Worm (Caenorhabditis elegans) whole organism, L4 larva: ENCODE data around the gene efa-6.
A peak's percentile ranks its signal among the peaks of the same experiment; 100 is the strongest.

Experiments
- F37D6.2 ChIP-seq: sonication (generic microtip); optimal IDR thresholded peaks from 2 replicates; lab custom pipeline; 2016; ENCODE audit warnings: mild to moderate bottlenecking, missing genetic modification characterization, missing compliant biosample characterization
- F44E2.7 ChIP-seq: fragments of 200-800 bp; sonication (Bioruptor generic); IDR thresholded peaks from 2 replicates; pipeline ENCODE4 v2.1.2; 2022; ENCODE audit warnings: missing genetic modification characterization, missing compliant biosample characterization
- T26A8.4 ChIP-seq: fragments of 200-800 bp; sonication (Bioruptor generic); IDR thresholded peaks from 2 replicates; pipeline ENCODE4 v1.3.6; 2022; ENCODE audit warnings: missing genetic modification characterization, missing compliant biosample characterization
- Y75B8A.6 ChIP-seq: fragments of 200-800 bp; sonication (Bioruptor generic); IDR thresholded peaks from 2 replicates; pipeline ENCODE4 v1.3.6; 2022; ENCODE audit warnings: missing genetic modification reagents, missing genetic modification characterization, missing compliant biosample characterization
- aha-1 ChIP-seq: fragments of 150-350 bp; peaks from one replicate; lab custom pipeline; 2014; ENCODE audit warnings: missing biosample characterization, missing genetic modification characterization
- aly-2 ChIP-seq: sonication (generic microtip); optimal IDR thresholded peaks from 2 replicates; lab custom pipeline; 2018; ENCODE audit warnings: missing biosample characterization, missing genetic modification characterization
- ceh-20 ChIP-seq: fragments of 200-800 bp; sonication (Bioruptor generic); IDR thresholded peaks from 2 replicates; pipeline ENCODE4 v1.3.6; 2022; ENCODE audit warnings: missing genetic modification reagents, missing genetic modification characterization, missing compliant biosample characterization
- ceh-32 ChIP-seq: sonication (generic microtip); optimal IDR thresholded peaks from 2 replicates; lab custom pipeline; 2016; ENCODE audit warnings: mild to moderate bottlenecking, missing genetic modification characterization, missing compliant biosample characterization; ENCODE audit not compliant: poor library complexity
- ceh-62 ChIP-seq: sonication (generic microtip); optimal IDR thresholded peaks from 2 replicates; lab custom pipeline; 2017; ENCODE audit warnings: missing biosample characterization, missing genetic modification characterization
- ceh-82 ChIP-seq: sonication (generic microtip); optimal IDR thresholded peaks from 2 replicates; lab custom pipeline; 2017; ENCODE audit warnings: missing biosample characterization, missing genetic modification characterization
- ces-1 ChIP-seq: fragments of 150-350 bp; sonication (generic microtip); optimal IDR thresholded peaks from 4 replicates; lab custom pipeline; 2014; ENCODE audit warnings: missing biosample characterization, missing genetic modification reagents, missing genetic modification characterization
- cey-2 ChIP-seq: sonication (generic microtip); optimal IDR thresholded peaks from 3 replicates; lab custom pipeline; 2017; ENCODE audit warnings: missing genetic modification characterization, mild to moderate bottlenecking, missing compliant biosample characterization, antibody characterized with exemption, borderline replicate concordance; ENCODE audit not compliant: insufficient read depth
- ctbp-1 ChIP-seq: fragments of 200-800 bp; sonication (Bioruptor generic); IDR thresholded peaks from 2 replicates; pipeline ENCODE4 v1.3.6; 2022; ENCODE audit warnings: missing genetic modification reagents, missing genetic modification characterization, missing compliant biosample characterization
- daf-12 ChIP-seq: fragments of 150-350 bp; optimal IDR thresholded peaks from 2 replicates; lab custom pipeline; 2014; ENCODE audit warnings: missing biosample characterization, missing genetic modification reagents, missing genetic modification characterization
- daf-16 ChIP-seq, 3 experiments: sonication (generic microtip); optimal IDR thresholded peaks; 2 replicates each; lab custom pipeline; 2016 to 2017; ENCODE audit warnings: missing genetic modification characterization in 3 of 3, missing genetic modification reagents in 3 of 3, mild to moderate bottlenecking in 2 of 3, missing compliant biosample characterization in 2 of 3, missing biosample characterization in 1 of 3, moderate library complexity in 1 of 3
- daf-8 ChIP-seq: fragments of 200-800 bp; sonication (Bioruptor generic); IDR thresholded peaks from 2 replicates; pipeline ENCODE4 v1.3.6; 2022; ENCODE audit warnings: missing genetic modification characterization, missing compliant biosample characterization
- dmd-8 ChIP-seq: fragments of 200-800 bp; sonication (Bioruptor generic); IDR thresholded peaks from 2 replicates; pipeline ENCODE4 v1.3.6; 2022; ENCODE audit warnings: missing genetic modification characterization, missing compliant biosample characterization
- dmd-9 ChIP-seq: fragments of 200-800 bp; sonication (Bioruptor generic); IDR thresholded peaks from 2 replicates; pipeline ENCODE4 v1.3.6; 2022; ENCODE audit warnings: missing genetic modification reagents, missing genetic modification characterization, missing compliant biosample characterization
- dpl-1 ChIP-seq: fragments of 150-350 bp; optimal IDR thresholded peaks from 2 replicates; lab custom pipeline; 2014; ENCODE audit warnings: missing biosample characterization, missing genetic modification reagents, missing genetic modification characterization
- duxl-1 ChIP-seq: sonication (generic microtip); optimal IDR thresholded peaks from 2 replicates; lab custom pipeline; 2016; ENCODE audit warnings: mild to moderate bottlenecking, missing genetic modification characterization, moderate library complexity, missing compliant biosample characterization; ENCODE audit not compliant: poor library complexity
- egl-43 ChIP-seq: fragments of 200-800 bp; sonication (Bioruptor generic); IDR thresholded peaks from 2 replicates; pipeline ENCODE4 v1.3.6; 2022; ENCODE audit warnings: missing genetic modification reagents, missing genetic modification characterization, missing compliant biosample characterization
- fos-1 ChIP-seq: fragments of 150-350 bp; optimal IDR thresholded peaks from 2 replicates; lab custom pipeline; 2014; ENCODE audit warnings: missing biosample characterization, missing genetic modification characterization
- gei-8 ChIP-seq: fragments of 200-800 bp; sonication (Bioruptor generic); optimal IDR thresholded peaks from 2 replicates; lab custom pipeline; 2018; ENCODE audit warnings: mild to moderate bottlenecking, missing genetic modification characterization, missing compliant biosample characterization
- hlh-30 ChIP-seq: sonication (generic microtip); optimal IDR thresholded peaks from 2 replicates; lab custom pipeline; 2017; ENCODE audit warnings: antibody characterized with exemption, mild to moderate bottlenecking, missing genetic modification characterization, missing compliant biosample characterization; ENCODE audit not compliant: insufficient read depth
- hmg-1.1 ChIP-seq: fragments of 200-800 bp; sonication (Bioruptor generic); IDR thresholded peaks from 2 replicates; pipeline ENCODE4 v1.3.6; 2022; ENCODE audit warnings: missing genetic modification reagents, missing genetic modification characterization, missing compliant biosample characterization
- jun-1 ChIP-seq: fragments of 150-350 bp; optimal IDR thresholded peaks from 2 replicates; lab custom pipeline; 2014; ENCODE audit warnings: missing biosample characterization, missing genetic modification reagents, missing genetic modification characterization
- lim-7 ChIP-seq: fragments of 200-800 bp; sonication (Bioruptor generic); IDR thresholded peaks from 2 replicates; pipeline ENCODE4 v1.3.6; 2022; ENCODE audit warnings: missing genetic modification characterization, missing compliant biosample characterization
- lin-13 ChIP-seq: fragments of 150-350 bp; optimal IDR thresholded peaks from 2 replicates; lab custom pipeline; 2014; ENCODE audit warnings: missing biosample characterization, missing genetic modification reagents, missing genetic modification characterization
- mdl-1 ChIP-seq, 2 experiments: fragments of 150-350 bp in 1 of 2; sonication (generic microtip) in 1 of 2; optimal IDR thresholded peaks; 2 replicates each; lab custom pipeline; 2014 to 2017; ENCODE audit warnings: missing biosample characterization in 2 of 2, missing genetic modification characterization in 2 of 2
- mdt-29 ChIP-seq: fragments of 200-800 bp; sonication (Bioruptor generic); IDR thresholded peaks from 2 replicates; pipeline ENCODE4 v1.3.6; 2022; ENCODE audit warnings: missing genetic modification reagents, missing genetic modification characterization, missing compliant biosample characterization
- mep-1 ChIP-seq: fragments of 150-350 bp; sonication (generic microtip); optimal IDR thresholded peaks from 3 replicates; lab custom pipeline; 2014; ENCODE audit warnings: missing biosample characterization, missing genetic modification characterization
- mxl-3 ChIP-seq: fragments of 200-800 bp; sonication (Bioruptor generic); optimal IDR thresholded peaks from 2 replicates; lab custom pipeline; 2018; ENCODE audit warnings: mild to moderate bottlenecking, missing genetic modification characterization, missing compliant biosample characterization
- nhr-102 ChIP-seq: sonication (generic microtip); optimal IDR thresholded peaks from 2 replicates; lab custom pipeline; 2016; ENCODE audit warnings: mild to moderate bottlenecking, missing genetic modification characterization, moderate library complexity, missing compliant biosample characterization
- nhr-11 ChIP-seq: fragments of 150-350 bp; optimal IDR thresholded peaks from 2 replicates; lab custom pipeline; 2014; ENCODE audit warnings: missing biosample characterization, missing genetic modification characterization
- nhr-237 ChIP-seq: sonication (generic microtip); optimal IDR thresholded peaks from 2 replicates; lab custom pipeline; 2017; ENCODE audit warnings: missing biosample characterization, missing genetic modification characterization
- nhr-25 ChIP-seq: sonication (generic microtip); optimal IDR thresholded peaks from 2 replicates; lab custom pipeline; 2017; ENCODE audit warnings: missing genetic modification characterization, mild to moderate bottlenecking, missing compliant biosample characterization, antibody characterized with exemption, moderate library complexity, borderline replicate concordance; ENCODE audit not compliant: insufficient read depth
- nhr-41 ChIP-seq: fragments of 200-800 bp; sonication (Bioruptor generic); IDR thresholded peaks from 2 replicates; pipeline ENCODE4 v1.3.6; 2022; ENCODE audit warnings: missing genetic modification reagents, missing genetic modification characterization, missing compliant biosample characterization
- nhr-48 ChIP-seq: sonication (generic microtip); optimal IDR thresholded peaks from 2 replicates; lab custom pipeline; 2016; ENCODE audit warnings: mild to moderate bottlenecking, missing genetic modification characterization, missing compliant biosample characterization
- pqm-1 ChIP-seq: sonication (generic microtip); optimal IDR thresholded peaks from 2 replicates; lab custom pipeline; 2017; ENCODE audit warnings: missing biosample characterization, missing genetic modification characterization
- rbr-2 ChIP-seq: sonication (generic microtip); optimal IDR thresholded peaks from 2 replicates; lab custom pipeline; 2016; ENCODE audit warnings: missing genotype, missing genetic modification characterization, missing compliant biosample characterization
- saeg-2 ChIP-seq: fragments of 200-800 bp; sonication (Bioruptor generic); IDR thresholded peaks from 2 replicates; pipeline ENCODE4 v1.3.6; 2022; ENCODE audit warnings: missing genetic modification reagents, missing genetic modification characterization, missing compliant biosample characterization
- skn-1 ChIP-seq: fragments of 150-350 bp; optimal IDR thresholded peaks from 2 replicates; lab custom pipeline; 2014; ENCODE audit warnings: missing biosample characterization, missing genetic modification characterization
- snpc-1.2 ChIP-seq: fragments of 200-800 bp; sonication (Bioruptor generic); IDR thresholded peaks from 2 replicates; pipeline ENCODE4 v1.3.6; 2022; ENCODE audit warnings: missing genetic modification reagents, missing genetic modification characterization, missing compliant biosample characterization
- snpc-4 ChIP-seq: fragments of 150-350 bp; optimal IDR thresholded peaks from 2 replicates; lab custom pipeline; 2014; ENCODE audit warnings: missing biosample characterization, missing genetic modification characterization
- unc-130 ChIP-seq: sonication (generic microtip); optimal IDR thresholded peaks from 2 replicates; lab custom pipeline; 2016; ENCODE audit warnings: missing genetic modification reagents, missing genetic modification characterization, missing compliant biosample characterization
- unc-39 ChIP-seq: sonication (generic microtip); optimal IDR thresholded peaks from 2 replicates; lab custom pipeline; 2017; ENCODE audit warnings: missing biosample characterization, missing genetic modification characterization
- unc-62 ChIP-seq, 3 experiments: fragments of 150-350 bp in 1 of 3; sonication (generic microtip); optimal IDR thresholded peaks in 2 of 3; peaks in 1 of 3; 1 replicate in 1 of 3; 2 replicates in 2 of 3; lab custom pipeline; 2014 to 2017; ENCODE audit warnings: missing biosample characterization in 3 of 3, missing genetic modification characterization in 3 of 3, missing genetic modification reagents in 3 of 3, missing genotype in 1 of 3
- zfp-2 ChIP-seq: sonication (generic microtip); optimal IDR thresholded peaks from 2 replicates; lab custom pipeline; 2016; ENCODE audit warnings: mild to moderate bottlenecking, missing genetic modification characterization, missing compliant biosample characterization
- zip-2 ChIP-seq: fragments of 150-350 bp; optimal IDR thresholded peaks from 2 replicates; lab custom pipeline; 2014; ENCODE audit warnings: missing biosample characterization, missing genetic modification characterization
- ztf-11 ChIP-seq: fragments of 150-350 bp; optimal IDR thresholded peaks from 2 replicates; lab custom pipeline; 2014; ENCODE audit warnings: missing biosample characterization, missing genetic modification characterization
- ztf-7 ChIP-seq: fragments of 150-350 bp; optimal IDR thresholded peaks from 2 replicates; lab custom pipeline; 2014; ENCODE audit warnings: missing biosample characterization, missing genetic modification characterization

efa-6 gene

ce11 chrIV:12594574-12594973, 19.9 kb downstream of the efa-6 start (continued):
- TF ChIP-seq ceh-62 (tag; lab: Kevin White, UChicago) (no peak), lim-7 (GFP tag; lab: Robert Waterston, UW) (peak; percentile 89), zfp-2 (tag; lab: Kevin White, UChicago) (peak; percentile 44), unc-62 (GFP tag; optimal IDR thresholded peaks at IDR 0.05 in 1 of 2; lab: Kevin White, UChicago) (no peak), unc-62 (tag; optimal IDR thresholded peaks at IDR 0.05; lab: Kevin White, UChicago) (no peak), cey-2 (no peak), unc-39 (tag; lab: Kevin White, UChicago) (no peak), nhr-11 (peak; percentile 22), dmd-8 (GFP tag; lab: Robert Waterston, UW) (peak; percentile 86), ctbp-1 (GFP tag; lab: Robert Waterston, UW) (peak; percentile 65), dmd-9 (GFP tag; lab: Robert Waterston, UW) (peak; percentile 84), ceh-20 (GFP tag; lab: Robert Waterston, UW) (peak; percentile 78), F44E2.7 (peak; percentile 72; the same call in 1 of the 2 replicates), saeg-2 (GFP tag; lab: Robert Waterston, UW) (no peak), snpc-4 (tag; lab: Kevin White, UChicago) (no peak), T26A8.4 (peak; percentile 79), jun-1 (no peak), nhr-25 (no peak), duxl-1 (tag; lab: Kevin White, UChicago) (peak; percentile 45), aly-2 (no peak), fos-1 (tag; lab: Kevin White, UChicago) (no peak), Y75B8A.6 (no peak), ztf-11 (no peak), egl-43 (GFP tag; lab: Robert Waterston, UW) (peak; percentile 97), skn-1 (tag; lab: Kevin White, UChicago) (no peak), zip-2 (tag; lab: Kevin White, UChicago) (no peak), nhr-102 (tag; lab: Kevin White, UChicago) (peak; percentile 81), mdl-1 (tag; optimal IDR thresholded peaks at IDR 0.05; lab: Kevin White, UChicago) (peak in 1 of 2 experiments; percentile 80), daf-8 (GFP tag; lab: Robert Waterston, UW) (0 out of 2 replicates have a peak, but pooled peaks have one; percentile 69), mxl-3 (peak; percentile 46), mdt-29 (peak; percentile 80; the same call in 1 of the 2 replicates), hlh-30 (peak; percentile 95), F37D6.2 (tag; lab: Kevin White, UChicago) (peak; percentile 47), daf-16 (GFP tag; optimal IDR thresholded peaks at IDR 0.05; lab: Kevin White, UChicago) (peak in 1 of 2 experiments; percentile 69), daf-16 (tag; optimal IDR thresholded peaks at IDR 0.05; lab: Kevin White, UChicago) (peak; percentile 48), nhr-237 (tag; lab: Kevin White, UChicago) (no peak), daf-12 (tag; lab: Kevin White, UChicago) (no peak), rbr-2 (peak; percentile 83), gei-8 (peak; percentile 41), mep-1 (tag; lab: Kevin White, UChicago) (peak; percentile 75), ces-1 (GFP tag; lab: Kevin White, UChicago) (no peak), pqm-1 (tag; lab: Kevin White, UChicago) (no peak), ceh-82 (tag; lab: Kevin White, UChicago) (no peak), nhr-48 (tag; lab: Kevin White, UChicago) (peak; percentile 50), ceh-32 (tag; lab: Kevin White, UChicago) (peak; percentile 42), dpl-1 (GFP tag; lab: Kevin White, UChicago) (peak; percentile 38), snpc-1.2 (GFP tag; lab: Robert Waterston, UW) (peak; percentile 88), nhr-41 (GFP tag; lab: Robert Waterston, UW) (no peak), aha-1 (tag; lab: Kevin White, UChicago) (peak; percentile 99), ztf-7 (tag; lab: Kevin White, UChicago) (peak; percentile 10), hmg-1.1 (peak; percentile 97), lin-13 (GFP tag; lab: Kevin White, UChicago) (peak; percentile 63), unc-130 (GFP tag; lab: Kevin White, UChicago) (peak; percentile 71)
